Fruit fly (Drosophila melanogaster) whole organism, embryonic: ENCODE data around the gene thoc7.

Experiments used
- ATbp ChIP-seq: fragments of 200-800 bp; sonication (Bioruptor generic); optimal IDR thresholded peaks from 2 replicates; lab custom pipeline; 2017; ENCODE audit warnings: missing biosample characterization, mild to moderate bottlenecking, missing genetic modification characterization, missing genetic modification reagents
- CG10267 ChIP-seq: fragments of 200-800 bp; sonication (Bioruptor generic); optimal IDR thresholded peaks from 2 replicates; lab custom pipeline; 2018; ENCODE audit warnings: missing biosample characterization, mild to moderate bottlenecking, missing genetic modification characterization, moderate library complexity
- CG11695 ChIP-seq: fragments of 200-800 bp; sonication (Bioruptor generic); IDR thresholded peaks from 3 replicates; pipeline ENCODE4 v1.3.6; 2022; ENCODE audit warnings: missing biosample characterization, missing genetic modification characterization
- CG13123 ChIP-seq: fragments of 200-800 bp; sonication (Bioruptor generic); optimal IDR thresholded peaks from 2 replicates; lab custom pipeline; 2016; ENCODE audit warnings: missing biosample characterization, missing genetic modification characterization
- CG14014 ChIP-seq: fragments of 200-800 bp; sonication (Bioruptor generic); IDR thresholded peaks from 2 replicates; pipeline ENCODE4 v1.3.6; 2022; ENCODE audit warnings: missing biosample characterization, missing genetic modification characterization
- CG15514 ChIP-seq: fragments of 200-800 bp; sonication (Bioruptor generic); optimal IDR thresholded peaks from 3 replicates; lab custom pipeline; 2017; ENCODE audit warnings: missing biosample characterization, missing genetic modification characterization, mild to moderate bottlenecking, moderate library complexity, missing genetic modification reagents
- CG17829 ChIP-seq: fragments of 200-800 bp; optimal IDR thresholded peaks from 2 replicates; lab custom pipeline; 2019; ENCODE audit warnings: missing biosample characterization, mild to moderate bottlenecking, missing genetic modification characterization, moderate library complexity
- CG18011 ChIP-seq: fragments of 200-800 bp; sonication (Bioruptor generic); optimal IDR thresholded peaks from 2 replicates; lab custom pipeline; 2017; ENCODE audit warnings: missing biosample characterization, missing genetic modification characterization, mild to moderate bottlenecking, moderate library complexity, missing genotype
- CG2199 ChIP-seq: fragments of 200-800 bp; sonication (Bioruptor generic); IDR thresholded peaks from 3 replicates; pipeline ENCODE4 v1.3.6; 2022; ENCODE audit warnings: missing biosample characterization, missing genetic modification characterization
- CG34224 ChIP-seq: fragments of 200-800 bp; sonication (Bioruptor generic); IDR thresholded peaks from 3 replicates; pipeline ENCODE4 v1.3.6; 2022; ENCODE audit warnings: missing biosample characterization, missing genetic modification characterization; ENCODE audit not compliant: partially characterized antibody
- CG42726 ChIP-seq: fragments of 200-800 bp; sonication (Bioruptor generic); IDR thresholded peaks from 2 replicates; pipeline ENCODE4 v1.3.6; 2022; ENCODE audit warnings: missing biosample characterization, missing genetic modification characterization; ENCODE audit not compliant: partially characterized antibody
- CG6765 ChIP-seq: fragments of 200-800 bp; sonication (Bioruptor generic); optimal IDR thresholded peaks from 3 replicates; lab custom pipeline; 2017; ENCODE audit warnings: missing biosample characterization, mild to moderate bottlenecking, missing genetic modification characterization
- CG6791 ChIP-seq: fragments of 200-800 bp; sonication (Bioruptor generic); IDR thresholded peaks from 3 replicates; pipeline ENCODE4 v1.3.6; 2022; ENCODE audit warnings: missing biosample characterization, missing genetic modification characterization; ENCODE audit not compliant: partially characterized antibody
- CG7928 ChIP-seq: fragments of 200-800 bp; sonication (Bioruptor generic); optimal IDR thresholded peaks from 2 replicates; lab custom pipeline; 2017; ENCODE audit warnings: missing biosample characterization, mild to moderate bottlenecking, missing genetic modification characterization
- CG7987 ChIP-seq: fragments of 200-800 bp; sonication (Bioruptor generic); optimal IDR thresholded peaks from 2 replicates; lab custom pipeline; 2018; ENCODE audit warnings: missing biosample characterization, mild to moderate bottlenecking, missing genetic modification characterization, moderate library complexity
- CG8765 ChIP-seq: fragments of 200-800 bp; sonication (Bioruptor generic); IDR thresholded peaks from 2 replicates; pipeline ENCODE4 v1.3.6; 2022; ENCODE audit warnings: missing biosample characterization, missing genetic modification characterization
- D ChIP-seq, 2 experiments: fragments of 200-800 bp in 1 of 2; fragments of >200 bp in 1 of 2; sonication (Bioruptor generic) in 1 of 2; optimal IDR thresholded peaks; 2 replicates in 1 of 2; 3 replicates in 1 of 2; lab custom pipeline; 2017; ENCODE audit warnings: mild to moderate bottlenecking in 1 of 2, missing biosample characterization in 1 of 2, missing genetic modification characterization in 1 of 2, missing genetic modification reagents in 1 of 2
- Dbx ChIP-seq: fragments of 200-800 bp; sonication (Bioruptor generic); IDR thresholded peaks from 3 replicates; pipeline ENCODE4 v1.3.6; 2022; ENCODE audit warnings: missing biosample characterization, missing genetic modification characterization
- Dip3 ChIP-seq: fragments of 200-800 bp; sonication (Bioruptor generic); optimal IDR thresholded peaks from 3 replicates; lab custom pipeline; 2016; ENCODE audit warnings: missing biosample characterization, missing genetic modification characterization
- Fer3 ChIP-seq: fragments of 200-800 bp; sonication (Bioruptor generic); optimal IDR thresholded peaks from 2 replicates; lab custom pipeline; 2018; ENCODE audit warnings: missing biosample characterization, mild to moderate bottlenecking, missing genetic modification characterization, moderate library complexity
- GATAe ChIP-seq: fragments of 200-800 bp; sonication (Bioruptor generic); conservative IDR thresholded peaks from 2 replicates; pipeline ENCODE4 v1.3.6; 2022; ENCODE audit warnings: missing biosample characterization, missing genetic modification characterization
- MTF-1 ChIP-seq: fragments of 200-800 bp; sonication (Bioruptor generic); optimal IDR thresholded peaks from 2 replicates; lab custom pipeline; 2018; ENCODE audit warnings: missing biosample characterization, mild to moderate bottlenecking, missing genetic modification characterization, borderline replicate concordance
- Max ChIP-seq: fragments of 200-800 bp; sonication (Bioruptor generic); optimal IDR thresholded peaks from 2 replicates; lab custom pipeline; 2016; ENCODE audit warnings: missing biosample characterization, mild to moderate bottlenecking, missing genetic modification characterization
- ab ChIP-seq: fragments of 200-800 bp; sonication (Bioruptor generic); optimal IDR thresholded peaks from 2 replicates; lab custom pipeline; 2016; ENCODE audit warnings: missing biosample characterization, missing genetic modification characterization
- ac ChIP-seq: fragments of 200-800 bp; sonication (Bioruptor generic); optimal IDR thresholded peaks from 3 replicates; lab custom pipeline; 2017; ENCODE audit warnings: missing biosample characterization, mild to moderate bottlenecking, missing genetic modification characterization
- chm ChIP-seq: fragments of 200-800 bp; sonication (Bioruptor generic); IDR thresholded peaks from 2 replicates; pipeline ENCODE4 v1.3.6; 2022; ENCODE audit warnings: missing biosample characterization, missing genetic modification characterization
- danr ChIP-seq: fragments of 200-800 bp; sonication (Bioruptor generic); IDR thresholded peaks from 2 replicates; pipeline ENCODE4 v1.3.6; 2022; ENCODE audit warnings: missing biosample characterization, missing genetic modification characterization
- ems ChIP-seq: fragments of 200-800 bp; sonication (Bioruptor generic); optimal IDR thresholded peaks from 3 replicates; lab custom pipeline; 2016; ENCODE audit warnings: missing biosample characterization, missing genetic modification characterization
- exex ChIP-seq: fragments of 200-800 bp; sonication (Bioruptor generic); optimal IDR thresholded peaks from 4 replicates; lab custom pipeline; 2018; ENCODE audit warnings: missing biosample characterization, mild to moderate bottlenecking, missing genetic modification characterization, moderate library complexity
- fd3F ChIP-seq: fragments of 200-800 bp; sonication (Bioruptor generic); optimal IDR thresholded peaks from 2 replicates; lab custom pipeline; 2018; ENCODE audit warnings: missing biosample characterization, mild to moderate bottlenecking, missing genetic modification characterization, moderate library complexity
- gfzf ChIP-seq: fragments of 200-800 bp; sonication (Bioruptor generic); optimal IDR thresholded peaks from 2 replicates; lab custom pipeline; 2016; ENCODE audit warnings: missing biosample characterization, mild to moderate bottlenecking, missing genetic modification characterization, moderate library complexity
- grau ChIP-seq: fragments of 200-800 bp; optimal IDR thresholded peaks from 3 replicates; lab custom pipeline; 2019; ENCODE audit warnings: missing biosample characterization, mild to moderate bottlenecking, missing genetic modification characterization, moderate library complexity
- kah ChIP-seq: fragments of 200-800 bp; sonication (Bioruptor generic); optimal IDR thresholded peaks from 2 replicates; lab custom pipeline; 2018; ENCODE audit warnings: missing biosample characterization, mild to moderate bottlenecking, missing genetic modification characterization
- kni ChIP-seq: fragments of 200-800 bp; sonication (Bioruptor generic); optimal IDR thresholded peaks from 3 replicates; lab custom pipeline; 2017; ENCODE audit warnings: mild to moderate bottlenecking, missing biosample characterization, missing genetic modification reagents, missing genetic modification characterization
- knrl ChIP-seq: fragments of 200-800 bp; sonication (Bioruptor generic); IDR thresholded peaks from 3 replicates; pipeline ENCODE4 v1.3.6; 2022; ENCODE audit warnings: missing biosample characterization, missing genetic modification characterization; ENCODE audit not compliant: partially characterized antibody
- nerfin-2 ChIP-seq: fragments of 200-800 bp; sonication (Bioruptor generic); IDR thresholded peaks from 2 replicates; pipeline ENCODE4 v1.3.6; 2022; ENCODE audit warnings: missing biosample characterization, missing genetic modification characterization; ENCODE audit not compliant: partially characterized antibody
- repo ChIP-seq: fragments of 200-800 bp; sonication (Bioruptor generic); optimal IDR thresholded peaks from 2 replicates; lab custom pipeline; 2016; ENCODE audit warnings: missing biosample characterization, missing genetic modification characterization
- sna ChIP-seq: fragments of 200-800 bp; sonication (Bioruptor generic); IDR thresholded peaks from 2 replicates; pipeline ENCODE4 v1.3.6; 2022; ENCODE audit warnings: missing biosample characterization, missing genetic modification characterization; ENCODE audit not compliant: partially characterized antibody
- stc ChIP-seq: fragments of 200-800 bp; sonication (Bioruptor generic); IDR thresholded peaks from 2 replicates; pipeline ENCODE4 v1.3.6; 2022; ENCODE audit warnings: missing biosample characterization, missing genetic modification characterization
- tna ChIP-seq: fragments of 200-800 bp; sonication (Bioruptor generic); IDR thresholded peaks from 2 replicates; pipeline ENCODE4 v1.3.6; 2022; ENCODE audit warnings: missing biosample characterization, missing genetic modification characterization; ENCODE audit not compliant: partially characterized antibody
- trem ChIP-seq: fragments of 200-800 bp; optimal IDR thresholded peaks from 3 replicates; lab custom pipeline; 2019; ENCODE audit warnings: missing biosample characterization, mild to moderate bottlenecking, missing genetic modification characterization, moderate library complexity
- ttk ChIP-seq: fragments of 200-800 bp; sonication (Bioruptor generic); IDR thresholded peaks from 2 replicates; pipeline ENCODE4 v2.1.2; 2022; ENCODE audit warnings: missing biosample characterization, missing genetic modification characterization
- tx ChIP-seq: fragments of 200-800 bp; sonication (Bioruptor generic); optimal IDR thresholded peaks from 2 replicates; lab custom pipeline; 2016; ENCODE audit warnings: missing biosample characterization, missing genetic modification characterization
- vnd ChIP-seq: fragments of 200-800 bp; sonication (Bioruptor generic); IDR thresholded peaks from 3 replicates; pipeline ENCODE4 v1.3.6; 2022; ENCODE audit warnings: missing biosample characterization, missing genetic modification characterization; ENCODE audit not compliant: partially characterized antibody
- wdn ChIP-seq: fragments of 200-800 bp; sonication (Bioruptor generic); IDR thresholded peaks from 2 replicates; pipeline ENCODE4 v1.3.6; 2022; ENCODE audit warnings: missing biosample characterization, missing genetic modification characterization
- z ChIP-seq: fragments of 200-800 bp; sonication (Bioruptor generic); IDR thresholded peaks from 3 replicates; pipeline ENCODE4 v1.3.6; 2022; ENCODE audit warnings: missing biosample characterization, missing genetic modification characterization
- zfh2 ChIP-seq: fragments of 200-800 bp; sonication (Bioruptor generic); optimal IDR thresholded peaks from 2 replicates; lab custom pipeline; 2016; ENCODE audit warnings: missing biosample characterization, missing genetic modification characterization

Gene thoc7

dm6 chr3L:199050-199745, 13.3 kb downstream of the thoc7 start (continued):
- TF ChIP-seq CG6791 (GFP tag; lab: Robert Waterston, UW) (peak; percentile 4; the same call in 2 of the 3 replicates), CG2199 (peak; percentile 84; the same call in 1 of the 3 replicates), CG15514 (GFP tag; lab: Kevin White, UChicago) (peak; percentile 25), grau (tag; lab: Kevin White, UChicago) (no peak), CG11695 (peak; percentile 42; the same call in 1 of the 3 replicates), zfh2 (GFP tag; lab: Kevin White, UChicago) (peak; percentile 25), kah (GFP tag; lab: Kevin White, UChicago) (peak; percentile 83), CG14014 (no peak), nerfin-2 (GFP tag; lab: Robert Waterston, UW) (peak; percentile 27; the same call in 1 of the 2 replicates), kni (peak; percentile 13), CG10267 (no peak), trem (tag; lab: Kevin White, UChicago) (no peak), ems (no peak), CG18011 (GFP tag; lab: Kevin White, UChicago) (peak; percentile 100), chm (GFP tag; lab: Robert Waterston, UW) (peak; percentile 68; the same call in 1 of the 2 replicates), tna (GFP tag; lab: Robert Waterston, UW) (0 out of 2 replicates have a peak, but pooled peaks have one; percentile 26), ab (GFP tag; lab: Kevin White, UChicago) (no peak), wdn (GFP tag; lab: Robert Waterston, UW) (peak; percentile 43; the same call in 1 of the 2 replicates), D (optimal IDR thresholded peaks at IDR 0.05; lab: Kevin White, UChicago) (no peak), D (GFP tag; optimal IDR thresholded peaks at IDR 0.05; lab: Kevin White, UChicago) (no peak), ATbp (GFP tag; lab: Kevin White, UChicago) (peak; percentile 24), tx (GFP tag; lab: Kevin White, UChicago) (peak; percentile 5), CG13123 (GFP tag; lab: Kevin White, UChicago) (no peak), Dip3 (GFP tag; lab: Kevin White, UChicago) (no peak), fd3F (GFP tag; lab: Kevin White, UChicago) (no peak), vnd (GFP tag; lab: Robert Waterston, UW) (peak; percentile 39; the same call in 1 of the 3 replicates), Max (peak; percentile 16), MTF-1 (GFP tag; lab: Kevin White, UChicago) (peak; percentile 17), sna (GFP tag; lab: Robert Waterston, UW) (no peak), GATAe (GFP tag; lab: Robert Waterston, UW) (no peak), gfzf (peak; percentile 2), ac (GFP tag; lab: Kevin White, UChicago) (peak; percentile 7), CG17829 (peak; percentile 25), ttk (GFP tag; lab: Robert Waterston, UW) (peak; percentile 91), CG42726 (GFP tag; lab: Robert Waterston, UW) (peak; percentile 78; the same call in 1 of the 2 replicates), CG34224 (GFP tag; lab: Robert Waterston, UW) (peak; percentile 33; the same call in 2 of the 3 replicates), repo (GFP tag; lab: Kevin White, UChicago) (no peak), CG7928 (GFP tag; lab: Kevin White, UChicago) (no peak), danr (GFP tag; lab: Robert Waterston, UW) (0 out of 2 replicates have a peak, but pooled peaks have one; percentile 8), Fer3 (tag; lab: Kevin White, UChicago) (no peak), CG6765 (GFP tag; lab: Kevin White, UChicago) (no peak), Dbx (GFP tag; lab: Robert Waterston, UW) (peak; percentile 42; the same call in 1 of the 3 replicates), exex (no peak), CG7987 (GFP tag; lab: Kevin White, UChicago) (peak; percentile 13), knrl (GFP tag; lab: Robert Waterston, UW) (peak; percentile 42; the same call in 2 of the 3 replicates), stc (GFP tag; lab: Robert Waterston, UW) (no peak), z (peak; percentile 25; the same call in 1 of the 3 replicates), CG8765 (GFP tag; lab: Robert Waterston, UW) (0 out of 2 replicates have a peak, but pooled peaks have one; percentile 18)
